Fruit fly (Drosophila melanogaster) whole organism: ENCODE measurements around the gene CG10559.

Experiments used
- CG8478 ChIP-seq: fragments of >200 bp; optimal IDR thresholded peaks from 2 replicates; lab custom pipeline; 2018; ENCODE audit warnings: inconsistent platforms
- Dll ChIP-seq: fragments of >200 bp; optimal IDR thresholded peaks from 2 replicates; lab custom pipeline; 2017
- EcR ChIP-seq, 2 experiments: fragments of >200 bp; optimal IDR thresholded peaks; 2 replicates each; lab custom pipeline; 2017; ENCODE audit warnings: missing biosample characterization in 2 of 2, missing genetic modification characterization in 2 of 2, missing genetic modification reagents in 2 of 2
- pan ChIP-seq: fragments of >200 bp; optimal IDR thresholded peaks from 2 replicates; lab custom pipeline; 2017
- psq ChIP-seq: fragments of >200 bp; optimal IDR thresholded peaks from 2 replicates; lab custom pipeline; 2017
- usp ChIP-seq: fragments of >200 bp; optimal IDR thresholded peaks from 2 replicates; lab custom pipeline; 2017; ENCODE audit warnings: missing biosample characterization, missing genetic modification characterization, mixed read lengths

The CG10559 gene

dm6 chr3R:25297678-25298077 is 18.2 kb downstream of the CG10559 start, which contains the start of gene CG31097:
TSS of gene CG31097 (minus strand) at chr3R:25297778.
- TF ChIP-seq EcR (GFP tag; optimal IDR thresholded peaks at IDR 0.05; lab: Kevin White, UChicago) (no peak), pan (lab: Kevin White, UChicago) (no peak), CG8478 (lab: Kevin White, UChicago) (no peak), Dll (lab: Kevin White, UChicago) (no peak), psq (no peak), usp (GFP tag; lab: Kevin White, UChicago) (no peak)

- TF ChIP-seq usp (GFP tag; lab: Kevin White, UChicago) (no peak), pan (lab: Kevin White, UChicago) (no peak), EcR (GFP tag; optimal IDR thresholded peaks at IDR 0.05; lab: Kevin White, UChicago) (no peak), Dll (lab: Kevin White, UChicago) (no peak), CG8478 (lab: Kevin White, UChicago) (no peak), psq (no peak)
Observed at dm6 chr3R:25295320-25296020, 20.4 kb downstream of the CG10559 start, which contains the start of gene CG31102. TSS of gene CG31102 (minus strand) at chr3R:25295594.

dm6 chr3R:25292864-25293284 is 23.0 kb downstream of the CG10559 start, which contains the start of gene CG31098:
TSS of gene CG31098 (minus strand) at chr3R:25292977.
- TF ChIP-seq Dll (lab: Kevin White, UChicago) = no peak
- no peak for TF ChIP-seq EcR (GFP tag; optimal IDR thresholded peaks at IDR 0.05; lab: Kevin White, UChicago)
- no peak for TF ChIP-seq usp (GFP tag; lab: Kevin White, UChicago)
- no peak for TF ChIP-seq CG8478 (lab: Kevin White, UChicago)
- TF ChIP-seq pan (lab: Kevin White, UChicago) = no peak

- TF ChIP-seq CG8478 (lab: Kevin White, UChicago) (no peak), pan (lab: Kevin White, UChicago) (no peak), usp (GFP tag; lab: Kevin White, UChicago) (no peak), EcR (GFP tag; optimal IDR thresholded peaks at IDR 0.05; lab: Kevin White, UChicago) (no peak), psq (no peak), Dll (lab: Kevin White, UChicago) (no peak)
Observed at dm6 chr3R:25289589-25289988, 26.3 kb downstream of the CG10559 start, which contains the start of gene CG11893. TSS of gene CG11893 (plus strand) at chr3R:25289889.

- TF ChIP-seq Dll (lab: Kevin White, UChicago) (no peak), CG8478 (lab: Kevin White, UChicago) (no peak)
Observed at dm6 chr3R:25287128-25287527, 28.8 kb downstream of the CG10559 start, which contains the start of gene CG13658. TSS of gene CG13658 (plus strand) at chr3R:25287474.

- TF ChIP-seq pan (lab: Kevin White, UChicago) (no peak), usp (GFP tag; lab: Kevin White, UChicago) (no peak), EcR (GFP tag; optimal IDR thresholded peaks at IDR 0.05; lab: Kevin White, UChicago) (no peak), Dll (lab: Kevin White, UChicago) (no peak), psq (no peak), CG8478 (lab: Kevin White, UChicago) (no peak)
Observed at dm6 chr3R:25285173-25285572, 30.7 kb downstream of the CG10559 start, which contains the start of gene CG31104. TSS of gene CG31104 (plus strand) at chr3R:25285473.

dm6 chr3R:25283209-25283670 is 32.7 kb downstream of the CG10559 start, which contains the start of gene CG31300:
TSS of gene CG31300 (plus strand) at chr3R:25283620.
- TF ChIP-seq CG8478 (lab: Kevin White, UChicago) = no peak

dm6 chr3R:25281165-25281564 is 34.8 kb downstream of the CG10559 start, which contains the start of gene CG11892:
TSS of gene CG11892 (plus strand) at chr3R:25281548.
- TF ChIP-seq pan (lab: Kevin White, UChicago) = no peak

dm6 chr3R:25279796-25280350 is 36.0 kb downstream of the CG10559 start, which contains the start of gene CG10514:
TSS of gene CG10514 (minus strand) at chr3R:25279846.
- TF ChIP-seq usp (GFP tag; lab: Kevin White, UChicago) (no peak), EcR (GFP tag; optimal IDR thresholded peaks at IDR 0.05; lab: Kevin White, UChicago) (no peak), psq (no peak), CG8478 (lab: Kevin White, UChicago) (no peak), Dll (lab: Kevin White, UChicago) (no peak), pan (lab: Kevin White, UChicago) (no peak)

dm6 chr3R:25277112-25277511 is 38.8 kb downstream of the CG10559 start, which contains the start of gene CG10513:
TSS of gene CG10513 (minus strand) at chr3R:25277212.
- no peak for TF ChIP-seq EcR (GFP tag; optimal IDR thresholded peaks at IDR 0.05; lab: Kevin White, UChicago)
- no peak for TF ChIP-seq CG8478 (lab: Kevin White, UChicago)

- TF ChIP-seq pan (lab: Kevin White, UChicago) = no peak
- TF ChIP-seq psq = no peak
- TF ChIP-seq EcR (GFP tag; optimal IDR thresholded peaks at IDR 0.05; lab: Kevin White, UChicago) = no peak
- no peak for TF ChIP-seq Dll (lab: Kevin White, UChicago)
- TF ChIP-seq usp (GFP tag; lab: Kevin White, UChicago) = no peak
- no peak for TF ChIP-seq CG8478 (lab: Kevin White, UChicago)
Observed at dm6 chr3R:25275276-25275675, 40.6 kb downstream of the CG10559 start.

dm6 chr3R:25273537-25273936 is 42.4 kb downstream of the CG10559 start, which contains the start of gene CG11878:
TSS of gene CG11878 (plus strand) at chr3R:25273837.
- no peak for TF ChIP-seq CG8478 (lab: Kevin White, UChicago)
- no peak for TF ChIP-seq EcR (GFP tag; optimal IDR thresholded peaks at IDR 0.05; lab: Kevin White, UChicago)
- TF ChIP-seq pan (lab: Kevin White, UChicago) = no peak
- no peak for TF ChIP-seq Dll (lab: Kevin White, UChicago)
- no peak for TF ChIP-seq usp (GFP tag; lab: Kevin White, UChicago)
- TF ChIP-seq psq = no peak
